Worm (Caenorhabditis elegans) whole organism, L4 larva: Measurements from ENCODE around the gene kin-18.
"Not testable (repeated sequence)": the region's sequence is repeated elsewhere in the genome, so short reads cannot be mapped to it uniquely, and the experiment has no call there.

Experiments
- R02D3.7 ChIP-seq: fragments of 150-350 bp; sonication (generic microtip); optimal IDR thresholded peaks from 3 replicates; lab custom pipeline; 2014; ENCODE audit warnings: missing biosample characterization, missing genetic modification characterization
- ZK546.5 ChIP-seq, 2 experiments: sonication (generic microtip); optimal IDR thresholded peaks; 2 replicates each; lab custom pipeline; 2017; ENCODE audit warnings: missing biosample characterization in 2 of 2, missing genetic modification characterization in 2 of 2
- attf-4 ChIP-seq: sonication (generic microtip); optimal IDR thresholded peaks from 3 replicates; lab custom pipeline; 2017; ENCODE audit warnings: missing biosample characterization, missing genetic modification characterization
- ceh-28 ChIP-seq: fragments of 150-350 bp; optimal IDR thresholded peaks from 2 replicates; lab custom pipeline; 2014; ENCODE audit warnings: missing biosample characterization, missing genetic modification reagents, missing genetic modification characterization
- hmg-1.1 ChIP-seq: fragments of 200-800 bp; sonication (Bioruptor generic); IDR thresholded peaks from 2 replicates; pipeline ENCODE4 v1.3.6; 2022; ENCODE audit warnings: missing genetic modification reagents, missing genetic modification characterization, missing compliant biosample characterization
- nhr-102 ChIP-seq: sonication (generic microtip); optimal IDR thresholded peaks from 2 replicates; lab custom pipeline; 2016; ENCODE audit warnings: mild to moderate bottlenecking, missing genetic modification characterization, moderate library complexity, missing compliant biosample characterization
- nhr-11 ChIP-seq: fragments of 150-350 bp; optimal IDR thresholded peaks from 2 replicates; lab custom pipeline; 2014; ENCODE audit warnings: missing biosample characterization, missing genetic modification characterization
- nhr-237 ChIP-seq: sonication (generic microtip); optimal IDR thresholded peaks from 2 replicates; lab custom pipeline; 2017; ENCODE audit warnings: missing biosample characterization, missing genetic modification characterization
- snpc-4 ChIP-seq: fragments of 150-350 bp; optimal IDR thresholded peaks from 2 replicates; lab custom pipeline; 2014; ENCODE audit warnings: missing biosample characterization, missing genetic modification characterization

DNA sequence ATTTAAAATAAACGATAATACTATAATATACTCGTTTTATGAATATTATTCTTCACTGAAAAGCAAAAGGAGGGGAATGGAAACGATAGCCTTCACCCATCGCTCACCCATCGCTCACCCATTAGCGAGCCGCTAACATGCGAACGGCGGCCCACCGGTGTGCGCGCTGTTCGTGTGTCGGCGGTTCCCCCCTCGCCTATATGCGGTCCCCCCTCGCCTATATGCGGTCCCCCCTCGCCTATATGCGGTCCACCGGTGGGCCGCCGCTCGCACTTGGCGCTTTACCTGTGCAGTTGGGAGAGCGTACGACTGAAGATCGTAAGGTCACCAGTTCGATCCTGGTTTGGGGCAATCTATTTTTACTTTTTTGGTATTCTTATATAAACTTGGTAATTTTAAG, 34.7 kb downstream of the kin-18 start:
- not testable (repeated sequence) for TF ChIP-seq nhr-11 (tag; lab: Kevin White, UChicago); ceh-28 (tag; lab: Kevin White, UChicago); R02D3.7 (tag; lab: Kevin White, UChicago); ZK546.5 (tag; optimal IDR thresholded peaks at IDR 0.05; lab: Kevin White, UChicago); attf-4 (tag; lab: Kevin White, UChicago); hmg-1.1 (GFP tag; lab: Robert Waterston, UW); snpc-4 (tag; lab: Kevin White, UChicago); nhr-102 (tag; lab: Kevin White, UChicago); nhr-237
